Fruit fly (Drosophila melanogaster) whole organism, embryonic: ENCODE measurements around the gene CG42240.

Experiments used
- Adf1 ChIP-seq: fragments of 200-800 bp; sonication (Bioruptor generic); IDR thresholded peaks from 2 replicates; pipeline ENCODE4 v1.3.6; 2022; ENCODE audit warnings: missing biosample characterization, missing genetic modification characterization
- B-H1 ChIP-seq: fragments of 200-800 bp; sonication (Bioruptor generic); IDR thresholded peaks from 3 replicates; pipeline ENCODE4 v1.3.6; 2022; ENCODE audit warnings: missing biosample characterization, missing genetic modification characterization
- BtbVII ChIP-seq: fragments of 200-800 bp; sonication (Bioruptor generic); optimal IDR thresholded peaks from 3 replicates; lab custom pipeline; 2017; ENCODE audit warnings: missing biosample characterization, mild to moderate bottlenecking, missing genetic modification characterization
- CG10147 ChIP-seq: fragments of 200-800 bp; sonication (Bioruptor generic); optimal IDR thresholded peaks from 2 replicates; lab custom pipeline; 2019; ENCODE audit warnings: missing biosample characterization, mild to moderate bottlenecking, missing genetic modification characterization, moderate library complexity
- CG10267 ChIP-seq: fragments of 200-800 bp; sonication (Bioruptor generic); optimal IDR thresholded peaks from 2 replicates; lab custom pipeline; 2018; ENCODE audit warnings: missing biosample characterization, mild to moderate bottlenecking, missing genetic modification characterization, moderate library complexity
- CG10959 ChIP-seq: fragments of 200-800 bp; sonication (Bioruptor generic); IDR thresholded peaks from 2 replicates; pipeline ENCODE4 v1.3.6; 2022; ENCODE audit warnings: missing biosample characterization, missing genetic modification characterization
- CG11247 ChIP-seq: fragments of 200-800 bp; sonication (Bioruptor generic); IDR thresholded peaks from 2 replicates; pipeline ENCODE4 v1.3.6; 2022; ENCODE audit warnings: missing biosample characterization, missing genetic modification characterization
- CG12104 ChIP-seq: fragments of 200-800 bp; sonication (Bioruptor generic); optimal IDR thresholded peaks from 3 replicates; lab custom pipeline; 2016; ENCODE audit warnings: missing biosample characterization, missing genetic modification characterization
- CG1529 ChIP-seq: fragments of 200-800 bp; sonication (Bioruptor generic); optimal IDR thresholded peaks from 3 replicates; lab custom pipeline; 2018; ENCODE audit warnings: missing biosample characterization, missing genetic modification characterization
- CG15514 ChIP-seq: fragments of 200-800 bp; sonication (Bioruptor generic); optimal IDR thresholded peaks from 3 replicates; lab custom pipeline; 2017; ENCODE audit warnings: missing biosample characterization, missing genetic modification characterization, mild to moderate bottlenecking, moderate library complexity, missing genetic modification reagents
- CG1602 ChIP-seq: fragments of 200-800 bp; sonication (Bioruptor generic); optimal IDR thresholded peaks from 3 replicates; lab custom pipeline; 2016; ENCODE audit warnings: missing biosample characterization, missing genetic modification characterization
- CG1603 ChIP-seq: fragments of 200-800 bp; sonication (Bioruptor generic); optimal IDR thresholded peaks from 2 replicates; lab custom pipeline; 2019; ENCODE audit warnings: missing biosample characterization, mild to moderate bottlenecking, missing genetic modification characterization, moderate library complexity
- CG16813 ChIP-seq: fragments of 200-800 bp; sonication (Bioruptor generic); IDR thresholded peaks from 3 replicates; pipeline ENCODE4 v1.3.6; 2022; ENCODE audit warnings: missing biosample characterization, missing genetic modification characterization; ENCODE audit not compliant: partially characterized antibody
- CG17359 ChIP-seq: fragments of 200-800 bp; sonication (Bioruptor generic); optimal IDR thresholded peaks from 3 replicates; lab custom pipeline; 2018; ENCODE audit warnings: missing biosample characterization, mild to moderate bottlenecking, missing genetic modification characterization, moderate library complexity
- CG18476 ChIP-seq: fragments of 200-800 bp; sonication (Bioruptor generic); optimal IDR thresholded peaks from 2 replicates; lab custom pipeline; 2016; ENCODE audit warnings: missing biosample characterization, mild to moderate bottlenecking, missing genetic modification characterization
- CG31441 ChIP-seq: fragments of 200-800 bp; sonication (Bioruptor generic); IDR thresholded peaks from 2 replicates; pipeline ENCODE4 v1.3.6; 2022; ENCODE audit warnings: missing biosample characterization, missing genetic modification characterization
- CG3847 ChIP-seq: fragments of 200-800 bp; sonication (Bioruptor generic); IDR thresholded peaks from 2 replicates; pipeline ENCODE4 v1.3.6; 2022; ENCODE audit warnings: missing biosample characterization, missing genetic modification characterization
- CG6272 ChIP-seq: fragments of 200-800 bp; sonication (Bioruptor generic); IDR thresholded peaks from 2 replicates; pipeline ENCODE4 v1.3.6; 2022; ENCODE audit warnings: missing biosample characterization, missing genetic modification characterization
- CG7271 ChIP-seq: fragments of 200-800 bp; sonication (Bioruptor generic); optimal IDR thresholded peaks from 2 replicates; lab custom pipeline; 2018; ENCODE audit warnings: missing biosample characterization, mild to moderate bottlenecking, missing genetic modification characterization, moderate library complexity
- CG7987 ChIP-seq: fragments of 200-800 bp; sonication (Bioruptor generic); optimal IDR thresholded peaks from 2 replicates; lab custom pipeline; 2018; ENCODE audit warnings: missing biosample characterization, mild to moderate bottlenecking, missing genetic modification characterization, moderate library complexity
- CG9932 ChIP-seq: fragments of 200-800 bp; sonication (Bioruptor generic); IDR thresholded peaks from 2 replicates; pipeline ENCODE4 v1.3.6; 2022; ENCODE audit warnings: missing biosample characterization, missing genetic modification characterization
- Dll ChIP-seq: fragments of 200-800 bp; sonication (Bioruptor generic); IDR thresholded peaks from 4 replicates; pipeline ENCODE4 v1.3.6; 2022; ENCODE audit warnings: missing biosample characterization, missing genetic modification characterization; ENCODE audit not compliant: partially characterized antibody
- Doc2 ChIP-seq: fragments of 200-800 bp; sonication (Bioruptor generic); IDR thresholded peaks from 2 replicates; pipeline ENCODE4 v1.3.6; 2022; ENCODE audit warnings: missing biosample characterization, missing genetic modification characterization
- Hr39 ChIP-seq: fragments of >200 bp; optimal IDR thresholded peaks from 2 replicates; lab custom pipeline; 2017
- Hr51 ChIP-seq, 2 experiments: fragments of 200-800 bp; sonication (Bioruptor generic); optimal IDR thresholded peaks; 2 replicates in 1 of 2; 3 replicates in 1 of 2; lab custom pipeline; 2016 to 2018; ENCODE audit warnings: missing biosample characterization in 2 of 2, missing genetic modification characterization in 2 of 2, mild to moderate bottlenecking in 1 of 2, moderate library complexity in 1 of 2
- Jarid2 ChIP-seq: fragments of 200-800 bp; sonication (Bioruptor generic); optimal IDR thresholded peaks from 3 replicates; lab custom pipeline; 2017; ENCODE audit warnings: mild to moderate bottlenecking, missing biosample characterization, missing genetic modification reagents, missing genetic modification characterization
- Lhr ChIP-seq: fragments of 200-800 bp; sonication (Bioruptor generic); optimal IDR thresholded peaks from 3 replicates; lab custom pipeline; 2017; ENCODE audit warnings: mild to moderate bottlenecking, missing biosample characterization, missing genetic modification reagents, missing genetic modification characterization
- Mad ChIP-seq: fragments of 200-800 bp; sonication (Bioruptor generic); optimal IDR thresholded peaks from 2 replicates; lab custom pipeline; 2016; ENCODE audit warnings: missing biosample characterization, missing genetic modification characterization
- Meics ChIP-seq: fragments of 200-800 bp; sonication (Bioruptor generic); optimal IDR thresholded peaks from 2 replicates; lab custom pipeline; 2017; ENCODE audit warnings: missing biosample characterization, mild to moderate bottlenecking, missing genetic modification characterization
- Ptx1 ChIP-seq: fragments of 200-800 bp; sonication (Bioruptor generic); IDR thresholded peaks from 2 replicates; pipeline ENCODE4 v1.3.6; 2022; ENCODE audit warnings: missing biosample characterization, missing genetic modification characterization
- Six4 ChIP-seq: fragments of 200-800 bp; sonication (Bioruptor generic); optimal IDR thresholded peaks from 2 replicates; lab custom pipeline; 2016; ENCODE audit warnings: missing biosample characterization, missing genetic modification characterization
- Taf1 ChIP-seq: fragments of 200-800 bp; sonication (Bioruptor generic); IDR thresholded peaks from 2 replicates; pipeline ENCODE4 v1.3.6; 2022; ENCODE audit warnings: missing biosample characterization, missing genetic modification characterization
- bigmax ChIP-seq: fragments of 200-800 bp; sonication (Bioruptor generic); optimal IDR thresholded peaks from 2 replicates; lab custom pipeline; 2018; ENCODE audit warnings: missing biosample characterization, mild to moderate bottlenecking, missing genetic modification characterization
- cas ChIP-seq: fragments of 200-800 bp; sonication (Bioruptor generic); IDR thresholded peaks from 2 replicates; pipeline ENCODE4 v1.3.6; 2022; ENCODE audit warnings: missing biosample characterization, missing genetic modification characterization
- crol ChIP-seq: fragments of 200-800 bp; sonication (Bioruptor generic); IDR thresholded peaks from 2 replicates; pipeline ENCODE4 v1.3.6; 2022; ENCODE audit warnings: missing biosample characterization, missing genetic modification characterization
- dan ChIP-seq: fragments of 200-800 bp; sonication (Bioruptor generic); IDR thresholded peaks from 2 replicates; pipeline ENCODE4 v1.3.6; 2022; ENCODE audit warnings: missing biosample characterization, missing genetic modification characterization
- dpn ChIP-seq, 2 experiments: fragments of 200-800 bp; sonication (Bioruptor generic); optimal IDR thresholded peaks; 3 replicates each; lab custom pipeline; 2016; ENCODE audit warnings: missing biosample characterization in 2 of 2, missing genetic modification characterization in 2 of 2
- dysf ChIP-seq: fragments of 200-800 bp; sonication (Bioruptor generic); IDR thresholded peaks from 3 replicates; pipeline ENCODE4 v1.3.6; 2022; ENCODE audit warnings: missing biosample characterization, missing genetic modification characterization
- ewg ChIP-seq: fragments of 200-800 bp; sonication (Bioruptor generic); optimal IDR thresholded peaks from 3 replicates; lab custom pipeline; 2017; ENCODE audit warnings: mild to moderate bottlenecking, missing biosample characterization, missing genetic modification reagents, missing genetic modification characterization
- gcm2 ChIP-seq: fragments of 200-800 bp; sonication (Bioruptor generic); optimal IDR thresholded peaks from 2 replicates; lab custom pipeline; 2016; ENCODE audit warnings: missing biosample characterization, missing genetic modification characterization
- hkb ChIP-seq, 2 experiments: fragments of 200-800 bp in 1 of 2; fragments of >200 bp in 1 of 2; sonication (Bioruptor generic) in 1 of 2; IDR thresholded peaks in 1 of 2; optimal IDR thresholded peaks in 1 of 2; 2 replicates each; pipeline versions ENCODE4 v1.3.6 to Lab custom; 2017 to 2022; ENCODE audit warnings: missing biosample characterization in 1 of 2, missing genetic modification characterization in 1 of 2
- knrl ChIP-seq: fragments of 200-800 bp; sonication (Bioruptor generic); IDR thresholded peaks from 3 replicates; pipeline ENCODE4 v1.3.6; 2022; ENCODE audit warnings: missing biosample characterization, missing genetic modification characterization; ENCODE audit not compliant: partially characterized antibody
- nom ChIP-seq: fragments of 200-800 bp; sonication (Bioruptor generic); optimal IDR thresholded peaks from 2 replicates; lab custom pipeline; 2017; ENCODE audit warnings: missing biosample characterization, missing genetic modification characterization, mild to moderate bottlenecking, moderate library complexity, missing genetic modification reagents
- odd ChIP-seq: fragments of 200-800 bp; sonication (Bioruptor generic); optimal IDR thresholded peaks from 2 replicates; lab custom pipeline; 2017; ENCODE audit warnings: missing biosample characterization, mild to moderate bottlenecking, missing genetic modification characterization
- ranshi ChIP-seq: fragments of 200-800 bp; sonication (Bioruptor generic); IDR thresholded peaks from 2 replicates; pipeline ENCODE4 v1.3.6; 2022; ENCODE audit warnings: missing biosample characterization, missing genetic modification characterization
- sug ChIP-seq: fragments of 200-800 bp; optimal IDR thresholded peaks from 2 replicates; lab custom pipeline; 2019; ENCODE audit warnings: missing biosample characterization, mild to moderate bottlenecking, missing genetic modification characterization, moderate library complexity
- trem ChIP-seq: fragments of 200-800 bp; optimal IDR thresholded peaks from 3 replicates; lab custom pipeline; 2019; ENCODE audit warnings: missing biosample characterization, mild to moderate bottlenecking, missing genetic modification characterization, moderate library complexity
- unc-4 ChIP-seq: fragments of 200-800 bp; sonication (Bioruptor generic); IDR thresholded peaks from 2 replicates; pipeline ENCODE4 v1.3.6; 2022; ENCODE audit warnings: missing biosample characterization, missing genetic modification characterization; ENCODE audit not compliant: partially characterized antibody
- vvl ChIP-seq: fragments of 200-800 bp; sonication (Bioruptor generic); IDR thresholded peaks from 2 replicates; pipeline ENCODE4 v1.3.6; 2022; ENCODE audit warnings: missing biosample characterization, missing genetic modification characterization
- z ChIP-seq: fragments of 200-800 bp; sonication (Bioruptor generic); IDR thresholded peaks from 3 replicates; pipeline ENCODE4 v1.3.6; 2022; ENCODE audit warnings: missing biosample characterization, missing genetic modification characterization

The CG42240 gene

DNA sequence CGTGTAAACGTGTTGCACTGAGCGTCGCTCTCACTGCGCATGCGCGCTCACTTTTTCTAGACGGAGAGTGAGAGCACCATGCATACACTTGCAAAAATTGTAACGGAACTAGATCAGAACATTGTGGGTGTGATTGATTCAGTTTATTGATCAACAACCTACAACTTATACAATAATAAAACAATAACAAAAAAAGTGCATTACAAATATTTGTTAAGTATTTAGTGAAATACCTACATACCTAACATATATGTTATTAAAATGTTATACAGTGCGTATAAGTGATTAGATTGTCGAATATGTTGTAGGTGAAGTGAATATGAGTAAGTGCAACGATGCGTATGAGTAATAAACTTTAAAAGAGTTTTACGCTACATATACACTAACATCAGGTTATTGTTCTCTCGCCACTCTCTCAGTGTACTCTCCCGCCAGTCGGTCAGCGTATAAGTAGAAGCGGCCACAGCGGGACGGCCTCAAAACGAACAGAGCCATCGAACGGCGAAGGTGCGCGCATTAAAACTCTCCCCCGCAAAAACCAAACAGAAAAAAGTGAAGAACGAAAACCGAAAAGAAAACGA, at the start of gene CG42240 (continued):
- TF ChIP-seq CG1529 (GFP tag; lab: Kevin White, UChicago) (peak; percentile 93), trem (tag; lab: Kevin White, UChicago) (peak; percentile 71), CG16813 (GFP tag; lab: Robert Waterston, UW) (no peak), sug (peak; percentile 87), Dll (GFP tag; lab: Robert Waterston, UW) (no peak), CG3847 (GFP tag; lab: Robert Waterston, UW) (peak; percentile 72), CG31441 (GFP tag; lab: Robert Waterston, UW) (peak; percentile 96), CG10959 (GFP tag; lab: Robert Waterston, UW) (no peak), CG15514 (GFP tag; lab: Kevin White, UChicago) (peak; percentile 75), hkb (optimal IDR thresholded peaks at IDR 0.05; lab: Kevin White, UChicago) (no peak), hkb (GFP tag; IDR thresholded peaks at IDR 0.05; lab: Robert Waterston, UW) (peak; percentile 91), dysf (GFP tag; lab: Robert Waterston, UW) (peak; percentile 93), CG10147 (GFP tag; lab: Kevin White, UChicago) (peak; percentile 92), CG17359 (tag; lab: Kevin White, UChicago) (peak; percentile 88), CG6272 (GFP tag; lab: Robert Waterston, UW) (peak; percentile 48; the same call in 1 of the 2 replicates), bigmax (GFP tag; lab: Kevin White, UChicago) (no peak), CG7987 (GFP tag; lab: Kevin White, UChicago) (peak; percentile 49), CG1602 (peak; percentile 89), CG11247 (GFP tag; lab: Robert Waterston, UW) (peak; percentile 45; the same call in 1 of the 2 replicates), CG10267 (tag; lab: Kevin White, UChicago) (peak; percentile 87), Ptx1 (GFP tag; lab: Robert Waterston, UW) (peak; percentile 88), Six4 (GFP tag; lab: Kevin White, UChicago) (peak; percentile 84), ranshi (GFP tag; lab: Robert Waterston, UW) (peak; percentile 47; the same call in 1 of the 2 replicates), BtbVII (GFP tag; lab: Kevin White, UChicago) (peak; percentile 91), dan (GFP tag; lab: Robert Waterston, UW) (peak; percentile 4; the same call in 1 of the 2 replicates), CG12104 (peak; percentile 91), z (GFP tag; lab: Robert Waterston, UW) (no peak), Adf1 (GFP tag; lab: Robert Waterston, UW) (peak; percentile 21; the same call in 1 of the 2 replicates), Hr51 (GFP tag; optimal IDR thresholded peaks at IDR 0.05; lab: Kevin White, UChicago) (peak; percentile 63 to 95), knrl (GFP tag; lab: Robert Waterston, UW) (no peak), CG7271 (no peak), CG18476 (GFP tag; lab: Kevin White, UChicago) (peak; percentile 87), ewg (GFP tag; lab: Kevin White, UChicago) (peak; percentile 92), Lhr (GFP tag; lab: Kevin White, UChicago) (peak; percentile 77), Hr39 (no peak), dpn (GFP tag; optimal IDR thresholded peaks at IDR 0.05; lab: Kevin White, UChicago) (peak; percentile 75 to 89), crol (GFP tag; lab: Robert Waterston, UW) (no peak), cas (no peak), Taf1 (peak; percentile 19; the same call in 1 of the 2 replicates)

DNA sequence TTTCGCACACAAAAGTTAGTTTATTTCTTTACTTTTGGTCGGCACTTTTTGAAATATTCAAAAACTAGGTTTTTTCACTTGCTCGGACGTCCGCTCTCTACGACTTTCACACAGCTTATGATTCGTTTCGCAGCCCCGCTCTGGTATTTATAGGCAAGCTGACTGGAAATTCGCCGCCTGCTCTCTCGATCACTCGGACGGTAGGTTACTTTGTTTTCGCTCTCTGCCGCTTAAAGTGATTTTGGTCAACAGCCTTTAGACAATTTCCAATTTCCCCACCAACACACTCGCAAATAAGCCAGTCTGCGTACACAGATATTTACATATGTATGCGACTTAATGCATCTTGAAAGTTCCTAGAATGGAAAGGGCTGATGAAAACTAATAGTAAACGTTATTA, 47.2 kb upstream of the CG42240 start, which contains the start of gene CG11700:
Gene CG11700 (minus strand): TSS at position 106 of the 400 bp plus-strand sequence.
- peak; percentile 2 for TF ChIP-seq Jarid2 (GFP tag; lab: Kevin White, UChicago)
- TF ChIP-seq odd (GFP tag; lab: Kevin White, UChicago) = no peak
- TF ChIP-seq B-H1 (GFP tag; lab: Robert Waterston, UW) = no peak
- TF ChIP-seq Meics (GFP tag; lab: Kevin White, UChicago) = no peak
- TF ChIP-seq sug = no peak
- no peak for TF ChIP-seq CG9932 (GFP tag; lab: Robert Waterston, UW)
- no peak for TF ChIP-seq Mad (GFP tag; lab: Kevin White, UChicago)
- 0 out of 2 replicates have a peak, but pooled peaks have one; percentile 13 for TF ChIP-seq vvl (GFP tag; lab: Robert Waterston, UW)
- no peak for TF ChIP-seq gcm2 (GFP tag; lab: Kevin White, UChicago)
- no peak for TF ChIP-seq unc-4 (GFP tag; lab: Robert Waterston, UW)
- TF ChIP-seq Doc2 (GFP tag; lab: Robert Waterston, UW) = no peak
- peak; percentile 50 for TF ChIP-seq nom (GFP tag; lab: Kevin White, UChicago)
- no peak for TF ChIP-seq CG1603 (tag; lab: Kevin White, UChicago)
